Fruit fly (Drosophila melanogaster): ENCODE data around the gene IscU.

Gene IscU

dm6 chr3R:8793726-8794125 is 30.3 kb downstream of the IscU start:
- no peak for TF ChIP-seq noc (tag; optimal IDR thresholded peaks at IDR 0.05)

- TF ChIP-seq noc (tag; optimal IDR thresholded peaks at IDR 0.05) = no peak
These were observed 31.4 kb downstream of the IscU start for dm6 chr3R:8792463-8793175.

- TF ChIP-seq noc (tag; optimal IDR thresholded peaks at IDR 0.05) = no peak
These were observed 35.1 kb downstream of the IscU start for dm6 chr3R:8788722-8789400.

DNA sequence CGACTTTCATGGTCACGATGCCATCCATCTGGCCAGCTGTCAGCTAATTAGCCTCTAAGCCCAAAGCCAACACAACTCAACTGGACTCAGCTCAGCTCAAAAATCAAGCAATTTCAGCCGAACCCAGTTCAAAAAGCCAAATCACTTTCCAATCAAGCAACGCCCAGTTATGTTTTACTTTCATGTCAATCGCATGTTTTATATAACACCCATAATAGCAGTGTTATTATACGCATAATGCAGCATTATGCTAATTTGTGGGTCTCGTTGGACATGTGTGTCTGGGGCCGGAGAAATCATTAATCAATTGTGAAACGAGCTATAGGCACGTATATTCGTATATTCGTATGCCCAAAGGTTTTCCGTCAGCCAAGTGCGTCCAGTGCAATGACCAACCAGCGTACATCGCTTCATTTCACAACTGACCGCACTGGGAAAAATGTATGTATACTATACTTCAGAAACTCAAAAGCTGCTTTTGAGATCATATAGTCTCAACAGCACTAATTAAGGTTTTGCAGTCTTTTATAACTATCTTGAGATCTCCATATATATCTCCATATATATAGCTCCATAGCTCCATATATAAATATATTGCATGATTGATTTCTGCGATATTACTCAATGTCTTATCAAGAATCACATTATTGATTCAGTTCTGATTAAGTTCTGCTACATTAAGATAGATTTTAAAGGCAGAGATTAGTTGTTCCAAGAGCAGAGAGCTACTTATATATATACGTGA is 36.3 kb downstream of the IscU start:
- no peak for TF ChIP-seq noc (tag; optimal IDR thresholded peaks at IDR 0.05)

- TF ChIP-seq noc (tag; optimal IDR thresholded peaks at IDR 0.05) = no peak
These were observed 38.5 kb downstream of the IscU start for dm6 chr3R:8785451-8785850.

- no peak for TF ChIP-seq noc (tag; optimal IDR thresholded peaks at IDR 0.05)
These were observed 39.2 kb downstream of the IscU start for dm6 chr3R:8784788-8785187.

- no peak for TF ChIP-seq noc (tag; optimal IDR thresholded peaks at IDR 0.05)
These were observed 43.3 kb downstream of the IscU start, which contains the start of gene CG33189 for dm6 chr3R:8780689-8781088. Gene CG33189 (minus strand): TSS chr3R:8780789.

dm6 chr3R:8779823-8780222 is 44.2 kb downstream of the IscU start, which contains the start of gene CG33191:
Gene CG33191 (minus strand): TSS chr3R:8779923.
- TF ChIP-seq noc (tag; optimal IDR thresholded peaks at IDR 0.05) = no peak

- no peak for TF ChIP-seq noc (tag; optimal IDR thresholded peaks at IDR 0.05)
These were observed 50.8 kb downstream of the IscU start, which contains the start of gene CG34301 for dm6 chr3R:8773135-8773534. Gene CG34301 (plus strand): TSS chr3R:8773435.

Data from whole organism, larva.